Worm (Caenorhabditis elegans): Measurements from ENCODE around the gene C27A2.8.

C27A2.8 gene

DNA sequence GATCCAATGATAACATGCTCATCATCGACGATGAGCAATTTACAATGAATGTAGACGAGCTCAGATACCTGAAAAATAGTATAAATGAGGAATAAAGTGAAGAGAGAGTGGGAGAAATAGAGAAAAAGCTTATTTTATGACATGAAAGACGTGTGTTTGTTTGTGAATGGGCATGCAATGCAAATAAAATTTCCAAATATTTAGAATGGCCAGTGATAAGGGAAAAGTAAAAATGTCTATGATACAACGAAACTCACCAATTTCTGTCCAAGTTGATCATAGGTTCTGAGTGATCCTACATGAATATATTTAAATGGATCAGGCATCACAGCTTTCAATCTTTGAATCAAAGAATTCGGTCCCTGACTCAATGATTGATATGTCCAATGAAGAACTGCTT is 18.3 kb upstream of the C27A2.8 start:
- TF ChIP-seq tbx-11 (GFP tag; IDR thresholded peaks at IDR 0.05) (no peak), F13C5.2 (tag; optimal IDR thresholded peaks at IDR 0.05) (no peak), ets-7 (tag; optimal IDR thresholded peaks at IDR 0.05) (no peak), tra-4 (tag; optimal IDR thresholded peaks at IDR 0.05) (no peak), tbx-37 (GFP tag; conservative IDR thresholded peaks at IDR 0.05) (no peak), aly-1 (tag; optimal IDR thresholded peaks at IDR 0.05) (no peak), ceh-13 (GFP tag; optimal IDR thresholded peaks at IDR 0.05) (no peak), hmg-4 (GFP tag; optimal IDR thresholded peaks at IDR 0.05) (no peak), flt-1 (GFP tag; IDR thresholded peaks at IDR 0.05) (no peak), pes-1 (GFP tag; IDR thresholded peaks at IDR 0.05) (no peak), hnd-1 (tag; optimal IDR thresholded peaks at IDR 0.05) (no peak), sea-1 (GFP tag; conservative IDR thresholded peaks at IDR 0.05) (no peak), ama-1 (optimal IDR thresholded peaks at IDR 0.05) (no peak), B0310.2 (tag; optimal IDR thresholded peaks at IDR 0.05) (no peak), hmbx-1 (tag; optimal IDR thresholded peaks at IDR 0.05) (no peak), scrt-1 (GFP tag; IDR thresholded peaks at IDR 0.05) (no peak)

- TF ChIP-seq scrt-1 (GFP tag; IDR thresholded peaks at IDR 0.05) (no peak), tbx-11 (GFP tag; IDR thresholded peaks at IDR 0.05) (no peak), hnd-1 (tag; optimal IDR thresholded peaks at IDR 0.05) (no peak), tra-4 (tag; optimal IDR thresholded peaks at IDR 0.05) (no peak), ets-7 (tag; optimal IDR thresholded peaks at IDR 0.05) (no peak), hmg-4 (GFP tag; optimal IDR thresholded peaks at IDR 0.05) (no peak), ceh-36 (tag; optimal IDR thresholded peaks at IDR 0.05) (no peak), sea-1 (GFP tag; conservative IDR thresholded peaks at IDR 0.05) (no peak), ceh-13 (GFP tag; optimal IDR thresholded peaks at IDR 0.05) (no peak), ama-1 (optimal IDR thresholded peaks at IDR 0.05) (no peak), tbx-37 (GFP tag; conservative IDR thresholded peaks at IDR 0.05) (no peak), F13C5.2 (tag; optimal IDR thresholded peaks at IDR 0.05) (no peak), flt-1 (GFP tag; IDR thresholded peaks at IDR 0.05) (no peak), aly-1 (tag; optimal IDR thresholded peaks at IDR 0.05) (no peak), pes-1 (GFP tag; IDR thresholded peaks at IDR 0.05) (no peak), hmbx-1 (tag; optimal IDR thresholded peaks at IDR 0.05) (no peak), B0310.2 (tag; optimal IDR thresholded peaks at IDR 0.05) (no peak)
Measured at ce11 chrII:5085450-5085849, 17.6 kb upstream of the C27A2.8 start, which contains the start of gene txt-9. TSS of gene txt-9 (plus strand) at chrII:5085785.

DNA sequence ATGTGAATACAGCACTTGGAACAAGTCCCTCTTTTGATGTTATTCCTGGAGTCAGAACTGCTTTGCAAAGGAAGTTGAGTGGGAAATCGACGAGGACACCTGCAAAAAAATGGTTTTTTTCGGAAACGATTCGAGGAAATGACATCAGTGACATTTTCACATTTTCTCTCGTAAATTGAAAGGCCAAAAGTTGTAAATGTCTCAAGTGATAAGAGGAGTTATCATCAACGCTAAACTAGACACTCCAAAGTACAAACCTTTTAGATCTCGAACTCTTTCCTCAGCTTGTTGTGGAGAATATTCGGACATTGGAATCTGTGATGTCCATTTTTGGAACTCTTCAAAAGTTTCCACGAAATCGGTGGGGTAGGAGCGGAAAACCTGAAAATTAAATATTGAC is 16.4 kb upstream of the C27A2.8 start:
- no peak for TF ChIP-seq ceh-36 (tag; optimal IDR thresholded peaks at IDR 0.05)

ce11 chrII:5083341-5083740 is 15.5 kb upstream of the C27A2.8 start, which contains the start of gene C04G6.4:
TSS of gene C04G6.4 (minus strand) at chrII:5083441.
- no peak for TF ChIP-seq F13C5.2 (tag; optimal IDR thresholded peaks at IDR 0.05)
- no peak for TF ChIP-seq sea-1 (GFP tag; conservative IDR thresholded peaks at IDR 0.05)
- no peak for TF ChIP-seq ceh-36 (tag; optimal IDR thresholded peaks at IDR 0.05)
- no peak for TF ChIP-seq B0310.2 (tag; optimal IDR thresholded peaks at IDR 0.05)
- TF ChIP-seq aly-1 (tag; optimal IDR thresholded peaks at IDR 0.05) = no peak
- no peak for TF ChIP-seq hmbx-1 (tag; optimal IDR thresholded peaks at IDR 0.05)
- no peak for TF ChIP-seq tbx-37 (GFP tag; conservative IDR thresholded peaks at IDR 0.05)
- TF ChIP-seq flt-1 (GFP tag; IDR thresholded peaks at IDR 0.05) = no peak
- no peak for TF ChIP-seq tra-4 (tag; optimal IDR thresholded peaks at IDR 0.05)
- no peak for TF ChIP-seq tbx-11 (GFP tag; IDR thresholded peaks at IDR 0.05)

ce11 chrII:5081124-5081913 is 13.5 kb upstream of the C27A2.8 start, which contains the start of gene dsh-2:
TSS of gene dsh-2 (minus strand) at chrII:5081174.
- TF ChIP-seq pes-1 (GFP tag; IDR thresholded peaks at IDR 0.05) (no peak), F13C5.2 (tag; optimal IDR thresholded peaks at IDR 0.05) (no peak), tra-4 (tag; optimal IDR thresholded peaks at IDR 0.05) (no peak), scrt-1 (GFP tag; IDR thresholded peaks at IDR 0.05) (no peak), hnd-1 (tag; optimal IDR thresholded peaks at IDR 0.05) (no peak), hmg-4 (GFP tag; optimal IDR thresholded peaks at IDR 0.05) (no peak), hmbx-1 (tag; optimal IDR thresholded peaks at IDR 0.05) (no peak)

DNA sequence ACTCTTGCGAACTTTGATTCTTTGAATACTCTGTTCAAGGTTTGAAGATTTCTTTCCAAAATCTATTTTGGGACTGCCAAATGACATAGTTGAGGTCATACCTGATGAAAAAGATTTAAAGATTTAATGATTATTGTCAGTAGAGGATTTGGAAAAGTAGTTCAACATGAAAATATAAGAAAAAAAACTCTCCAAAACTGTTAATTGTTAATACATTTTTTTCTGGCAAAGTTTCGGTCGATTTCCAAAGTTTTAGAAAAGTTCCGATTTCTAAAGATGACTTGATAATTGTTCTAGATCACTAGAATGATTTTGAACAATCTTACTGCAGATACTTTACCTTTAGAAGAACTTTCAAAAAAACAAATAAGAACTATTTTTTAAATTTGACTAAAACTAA is 3.4 kb upstream of the C27A2.8 start, which contains the start of gene C27A2.7:
Gene C27A2.7, minus strand, starts transcription at position 101 of the 400 bp plus-strand sequence.
- TF ChIP-seq F13C5.2 (tag; optimal IDR thresholded peaks at IDR 0.05) = no peak
- no peak for TF ChIP-seq aly-1 (tag; optimal IDR thresholded peaks at IDR 0.05)
- TF ChIP-seq sea-1 (GFP tag; conservative IDR thresholded peaks at IDR 0.05) = no peak
- TF ChIP-seq tbx-11 (GFP tag; IDR thresholded peaks at IDR 0.05) = no peak

- TF ChIP-seq hmbx-1 (tag; optimal IDR thresholded peaks at IDR 0.05) (no peak), ets-7 (tag; optimal IDR thresholded peaks at IDR 0.05) (no peak), F13C5.2 (tag; optimal IDR thresholded peaks at IDR 0.05) (no peak), tbx-11 (GFP tag; IDR thresholded peaks at IDR 0.05) (no peak), B0310.2 (tag; optimal IDR thresholded peaks at IDR 0.05) (no peak), ama-1 (optimal IDR thresholded peaks at IDR 0.05) (no peak), tra-4 (tag; optimal IDR thresholded peaks at IDR 0.05) (no peak), aly-1 (tag; optimal IDR thresholded peaks at IDR 0.05) (no peak), tbx-37 (GFP tag; conservative IDR thresholded peaks at IDR 0.05) (no peak), hnd-1 (tag; optimal IDR thresholded peaks at IDR 0.05) (no peak), pes-1 (GFP tag; IDR thresholded peaks at IDR 0.05) (no peak), scrt-1 (GFP tag; IDR thresholded peaks at IDR 0.05) (no peak), hmg-4 (GFP tag; optimal IDR thresholded peaks at IDR 0.05) (no peak), ceh-13 (GFP tag; optimal IDR thresholded peaks at IDR 0.05) (no peak), flt-1 (GFP tag; IDR thresholded peaks at IDR 0.05) (no peak), sea-1 (GFP tag; conservative IDR thresholded peaks at IDR 0.05) (no peak), ceh-36 (tag; optimal IDR thresholded peaks at IDR 0.05) (no peak)
Measured at ce11 chrII:5069525-5069924, 1.7 kb upstream of the C27A2.8 start, which contains the start of gene idpb-2. TSS of gene idpb-2 (minus strand) at chrII:5069625.

Data from whole organism, early embryonic.